Worm (Caenorhabditis elegans) whole organism, L3 larva: Measurements from ENCODE around the gene sru-18.

Experiments used
- ama-1 ChIP-seq: fragments of 150-350 bp; optimal IDR thresholded peaks from 2 replicates; lab custom pipeline; 2018
- egl-27 ChIP-seq: sonication (generic microtip); optimal IDR thresholded peaks from 4 replicates; lab custom pipeline; 2017; ENCODE audit warnings: missing biosample characterization, missing genetic modification reagents, missing genetic modification characterization
- nhr-25 ChIP-seq: sonication (generic microtip); optimal IDR thresholded peaks from 2 replicates; lab custom pipeline; 2017; ENCODE audit warnings: missing biosample characterization, missing genetic modification characterization
- nhr-76 ChIP-seq: fragments of 150-350 bp; sonication (generic microtip); optimal IDR thresholded peaks from 5 replicates; lab custom pipeline; 2014; ENCODE audit warnings: missing biosample characterization, missing genetic modification characterization
- pha-4 ChIP-seq: fragments of 150-350 bp; optimal IDR thresholded peaks from 2 replicates; lab custom pipeline; 2014; ENCODE audit warnings: missing biosample characterization, missing genetic modification reagents, missing genetic modification characterization
- snpc-4 ChIP-seq: fragments of 150-350 bp; optimal IDR thresholded peaks from 2 replicates; lab custom pipeline; 2014; ENCODE audit warnings: missing biosample characterization, missing genetic modification characterization
- unc-62 ChIP-seq: fragments of 150-350 bp; sonication (generic microtip); optimal IDR thresholded peaks from 4 replicates; lab custom pipeline; 2014; ENCODE audit warnings: missing biosample characterization, missing genetic modification reagents, missing genetic modification characterization
- ztf-11 ChIP-seq: fragments of 150-350 bp; optimal IDR thresholded peaks from 2 replicates; lab custom pipeline; 2014; ENCODE audit warnings: missing biosample characterization, missing genetic modification characterization

DNA sequence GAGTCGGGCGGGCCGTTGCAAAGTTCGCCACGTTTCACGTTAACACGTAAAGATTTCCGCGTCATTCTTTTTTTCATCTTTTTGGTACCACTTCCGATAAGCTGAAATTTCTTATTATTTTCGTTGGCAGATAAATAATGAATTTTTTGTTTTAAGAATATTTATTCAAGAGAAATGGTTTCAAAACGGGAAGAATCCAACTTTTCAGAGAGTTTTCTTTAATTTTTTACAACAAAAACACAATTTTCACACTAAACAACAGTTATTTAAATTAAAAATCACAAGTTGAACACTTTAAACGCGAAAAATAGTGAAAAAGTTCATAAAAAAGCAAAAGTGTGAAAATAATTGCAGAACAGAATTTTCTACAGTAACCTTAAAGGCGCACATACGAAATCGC is 47.9 kb upstream of the sru-18 start, which contains the start of gene spe-44:
- TF ChIP-seq snpc-4 (tag; lab: Kevin White, UChicago) (no peak), ama-1 (lab: Kevin White, UChicago) (no peak), egl-27 (tag; lab: Kevin White, UChicago) (no peak), nhr-25 (no peak), unc-62 (GFP tag; lab: Kevin White, UChicago) (no peak), nhr-76 (no peak), ztf-11 (tag; lab: Kevin White, UChicago) (no peak), pha-4 (tag; lab: Kevin White, UChicago) (no peak)
